Worm (Caenorhabditis elegans): ENCODE data around the gene C47E8.4.

DNA sequence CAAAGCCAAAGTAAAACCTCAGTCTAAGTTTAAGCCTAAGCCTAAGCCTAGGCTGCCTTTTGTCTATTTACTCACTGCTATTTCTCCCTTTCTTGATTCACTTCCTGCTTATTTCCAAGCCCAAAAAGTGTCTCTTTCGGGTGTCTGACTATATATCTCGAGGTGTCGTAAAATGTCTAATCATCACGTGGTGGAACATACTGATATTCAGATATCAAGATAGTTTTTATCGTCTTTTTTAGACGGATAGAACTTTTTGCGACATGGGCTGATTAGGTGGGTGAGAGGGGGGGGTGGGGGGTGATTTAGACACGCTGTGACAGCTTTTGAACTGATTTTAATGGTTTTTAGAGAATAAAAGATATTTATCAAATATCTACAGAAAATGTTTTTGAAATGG lies 28.3 kb downstream of the C47E8.4 start:
- TF ChIP-seq ztf-11 (tag; optimal IDR thresholded peaks at IDR 0.05) (no peak), nhr-237 (tag; optimal IDR thresholded peaks at IDR 0.05) (no peak), unc-120 (tag; optimal IDR thresholded peaks at IDR 0.05; ENCODE audit: poor library complexity, severe bottlenecking) (no peak), pha-4 (tag; optimal IDR thresholded peaks at IDR 0.05) (no peak), nhr-28 (tag; optimal IDR thresholded peaks at IDR 0.05) (no peak), tbx-8 (GFP tag; optimal IDR thresholded peaks at IDR 0.05) (no peak), lin-13 (tag; optimal IDR thresholded peaks at IDR 0.05) (no peak), unc-39 (tag; optimal IDR thresholded peaks at IDR 0.05) (no peak), drap-1 (GFP tag; optimal IDR thresholded peaks at IDR 0.05) (no peak), nhr-12 (tag; optimal IDR thresholded peaks at IDR 0.05) (no peak), unc-62 (GFP tag; optimal IDR thresholded peaks at IDR 0.05) (no peak), lsy-2 (tag; optimal IDR thresholded peaks at IDR 0.05) (no peak), sptf-1 (tag; optimal IDR thresholded peaks at IDR 0.05) (no peak), ces-1 (GFP tag; optimal IDR thresholded peaks at IDR 0.05) (no peak)

Measured in whole organism, mixed stage, embryonic.